Worm (Caenorhabditis elegans) whole organism, early embryonic: Measurements from ENCODE around the gene Y46G5A.47.

ENCODE experiments used
- B0310.2 ChIP-seq: sonication (generic microtip); optimal IDR thresholded peaks from 2 replicates; lab custom pipeline; 2016; ENCODE audit warnings: mild to moderate bottlenecking, missing genetic modification characterization, missing compliant biosample characterization
- F13C5.2 ChIP-seq: sonication (generic microtip); optimal IDR thresholded peaks from 2 replicates; lab custom pipeline; 2017; ENCODE audit warnings: mild to moderate bottlenecking, missing genetic modification characterization, inconsistent platforms, missing compliant biosample characterization
- ama-1 ChIP-seq: fragments of 150-350 bp; optimal IDR thresholded peaks from 2 replicates; lab custom pipeline; 2014
- ceh-13 ChIP-seq: fragments of 200-800 bp; sonication (Bioruptor generic); optimal IDR thresholded peaks from 2 replicates; lab custom pipeline; 2018; ENCODE audit warnings: mild to moderate bottlenecking, missing genetic modification characterization, missing compliant biosample characterization
- ceh-36 ChIP-seq: sonication (generic microtip); optimal IDR thresholded peaks from 2 replicates; lab custom pipeline; 2016; ENCODE audit warnings: missing genetic modification characterization, inconsistent platforms, missing compliant biosample characterization
- flt-1 ChIP-seq: fragments of 200-800 bp; sonication (Bioruptor generic); IDR thresholded peaks from 2 replicates; pipeline ENCODE4 v1.3.6; 2022; ENCODE audit warnings: missing genetic modification characterization, missing compliant biosample characterization
- scrt-1 ChIP-seq: fragments of 200-800 bp; sonication (Bioruptor generic); IDR thresholded peaks from 2 replicates; pipeline ENCODE4 v1.3.6; 2022; ENCODE audit warnings: missing genetic modification characterization, missing compliant biosample characterization
- tbx-11 ChIP-seq: fragments of 200-800 bp; sonication (Bioruptor generic); IDR thresholded peaks from 2 replicates; pipeline ENCODE4 v1.3.6; 2022; ENCODE audit warnings: missing genetic modification characterization, missing compliant biosample characterization
- tbx-37 ChIP-seq: fragments of 200-800 bp; sonication (Bioruptor generic); conservative IDR thresholded peaks from 2 replicates; pipeline ENCODE4 v1.3.6; 2022; ENCODE audit warnings: missing genetic modification reagents, missing genetic modification characterization, missing compliant biosample characterization

- TF ChIP-seq scrt-1 (no peak), F13C5.2 (tag; lab: Kevin White, UChicago) (no peak), B0310.2 (tag; lab: Kevin White, UChicago) (no peak), tbx-11 (GFP tag; lab: Robert Waterston, UW) (no peak), ceh-36 (tag; lab: Kevin White, UChicago) (no peak), ama-1 (lab: Kevin White, UChicago) (no peak), tbx-37 (no peak), flt-1 (GFP tag; lab: Robert Waterston, UW) (no peak), ceh-13 (GFP tag; lab: Kevin White, UChicago) (no peak)
Measured at ce11 chrII:12795188-12795587, 9.9 kb downstream of the Y46G5A.47 start.
